Worm (Caenorhabditis elegans) whole organism, L3 larva: ENCODE measurements around the gene T24D5.3.
A peak's percentile ranks its signal among the peaks of the same experiment; 100 is the strongest.

Experiments used
- ZK546.5 ChIP-seq: sonication (generic microtip); optimal IDR thresholded peaks from 2 replicates; lab custom pipeline; 2017; ENCODE audit warnings: missing biosample characterization, missing genetic modification characterization
- ceh-82 ChIP-seq: fragments of 150-350 bp; optimal IDR thresholded peaks from 2 replicates; lab custom pipeline; 2014; ENCODE audit warnings: missing biosample characterization, missing genetic modification characterization
- egl-27 ChIP-seq: sonication (generic microtip); optimal IDR thresholded peaks from 4 replicates; lab custom pipeline; 2017; ENCODE audit warnings: missing biosample characterization, missing genetic modification reagents, missing genetic modification characterization
- elt-3 ChIP-seq, 3 experiments: fragments of 150-350 bp in 1 of 3; sonication (generic microtip) in 2 of 3; optimal IDR thresholded peaks; 2 replicates in 2 of 3; 4 replicates in 1 of 3; lab custom pipeline; 2014 to 2017; ENCODE audit warnings: missing biosample characterization in 3 of 3, missing genetic modification characterization in 3 of 3
- nfya-1 ChIP-seq: sonication (generic microtip); optimal IDR thresholded peaks from 2 replicates; lab custom pipeline; 2017; ENCODE audit warnings: missing genetic modification characterization, mild to moderate bottlenecking, missing compliant biosample characterization, antibody characterized with exemption, moderate library complexity; ENCODE audit not compliant: insufficient read depth
- nhr-77 ChIP-seq: fragments of 150-350 bp; optimal IDR thresholded peaks from 2 replicates; lab custom pipeline; 2014; ENCODE audit warnings: missing biosample characterization, missing genetic modification characterization
- snpc-4 ChIP-seq: fragments of 150-350 bp; optimal IDR thresholded peaks from 2 replicates; lab custom pipeline; 2014; ENCODE audit warnings: missing biosample characterization, missing genetic modification characterization
- zag-1 ChIP-seq: fragments of 150-350 bp; optimal IDR thresholded peaks from 2 replicates; lab custom pipeline; 2014; ENCODE audit warnings: missing biosample characterization, missing genetic modification characterization

DNA sequence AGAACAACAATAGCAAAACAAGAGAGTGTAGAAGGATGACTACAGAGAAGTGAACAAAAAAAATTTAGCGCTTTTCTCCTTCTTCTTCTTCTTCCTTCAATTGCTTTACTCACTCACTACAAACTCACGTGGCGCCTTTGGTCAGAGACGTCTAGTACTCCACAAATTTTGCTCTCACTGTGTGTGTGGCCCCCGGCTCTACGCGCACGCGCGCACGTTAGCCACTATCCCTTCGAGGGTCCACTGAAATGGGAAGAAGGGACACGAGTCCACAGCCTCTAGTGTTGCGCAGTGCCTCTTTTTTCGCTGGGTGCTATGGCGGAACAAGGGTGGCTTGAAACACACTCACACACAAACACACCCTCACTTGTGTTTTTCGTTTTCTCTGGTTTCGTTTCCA lies 49.4 kb downstream of the T24D5.3 start:
- TF ChIP-seq nfya-1 (tag; lab: Kevin White, UChicago), result peak; percentile 40
- no peak for TF ChIP-seq ceh-82 (tag; lab: Kevin White, UChicago)
- no peak for TF ChIP-seq ZK546.5 (tag; lab: Kevin White, UChicago)
- no peak for TF ChIP-seq snpc-4 (tag; lab: Kevin White, UChicago)
- TF ChIP-seq nhr-77 (tag; lab: Kevin White, UChicago), result no peak
- TF ChIP-seq egl-27 (tag; lab: Kevin White, UChicago), result no peak
- no peak for TF ChIP-seq zag-1
- no peak for TF ChIP-seq elt-3 (tag; optimal IDR thresholded peaks at IDR 0.05; lab: Kevin White, UChicago)
